Worm (Caenorhabditis elegans) whole organism, early embryonic: Measurements from ENCODE around the gene srd-33.

Source experiments
- B0310.2 ChIP-seq: sonication (generic microtip); optimal IDR thresholded peaks from 2 replicates; lab custom pipeline; 2016; ENCODE audit warnings: mild to moderate bottlenecking, missing genetic modification characterization, missing compliant biosample characterization
- F13C5.2 ChIP-seq: sonication (generic microtip); optimal IDR thresholded peaks from 2 replicates; lab custom pipeline; 2017; ENCODE audit warnings: mild to moderate bottlenecking, missing genetic modification characterization, inconsistent platforms, missing compliant biosample characterization
- aly-1 ChIP-seq: sonication (generic microtip); optimal IDR thresholded peaks from 2 replicates; lab custom pipeline; 2016; ENCODE audit warnings: missing genetic modification characterization, missing compliant biosample characterization
- ama-1 ChIP-seq: fragments of 150-350 bp; optimal IDR thresholded peaks from 2 replicates; lab custom pipeline; 2014
- ceh-36 ChIP-seq: sonication (generic microtip); optimal IDR thresholded peaks from 2 replicates; lab custom pipeline; 2016; ENCODE audit warnings: missing genetic modification characterization, inconsistent platforms, missing compliant biosample characterization
- ets-7 ChIP-seq: sonication (generic microtip); optimal IDR thresholded peaks from 2 replicates; lab custom pipeline; 2016; ENCODE audit warnings: missing genotype, missing genetic modification characterization, missing compliant biosample characterization
- flt-1 ChIP-seq: fragments of 200-800 bp; sonication (Bioruptor generic); IDR thresholded peaks from 2 replicates; pipeline ENCODE4 v1.3.6; 2022; ENCODE audit warnings: missing genetic modification characterization, missing compliant biosample characterization
- hmg-4 ChIP-seq: fragments of 200-800 bp; sonication (Bioruptor generic); optimal IDR thresholded peaks from 2 replicates; lab custom pipeline; 2018; ENCODE audit warnings: mild to moderate bottlenecking, missing genetic modification characterization, missing compliant biosample characterization
- hnd-1 ChIP-seq: sonication (generic microtip); optimal IDR thresholded peaks from 2 replicates; lab custom pipeline; 2016; ENCODE audit warnings: missing genetic modification characterization, missing compliant biosample characterization
- pes-1 ChIP-seq: fragments of 200-800 bp; sonication (Bioruptor generic); IDR thresholded peaks from 2 replicates; pipeline ENCODE4 v1.3.6; 2022; ENCODE audit warnings: missing genetic modification reagents, missing genetic modification characterization, missing compliant biosample characterization
- scrt-1 ChIP-seq: fragments of 200-800 bp; sonication (Bioruptor generic); IDR thresholded peaks from 2 replicates; pipeline ENCODE4 v1.3.6; 2022; ENCODE audit warnings: missing genetic modification characterization, missing compliant biosample characterization
- sea-1 ChIP-seq: fragments of 200-800 bp; sonication (Bioruptor generic); conservative IDR thresholded peaks from 2 replicates; pipeline ENCODE4 v1.3.6; 2022; ENCODE audit warnings: missing genetic modification characterization, missing compliant biosample characterization
- tbx-37 ChIP-seq: fragments of 200-800 bp; sonication (Bioruptor generic); conservative IDR thresholded peaks from 2 replicates; pipeline ENCODE4 v1.3.6; 2022; ENCODE audit warnings: missing genetic modification reagents, missing genetic modification characterization, missing compliant biosample characterization
- tra-4 ChIP-seq: sonication (generic microtip); optimal IDR thresholded peaks from 2 replicates; lab custom pipeline; 2017; ENCODE audit warnings: missing genetic modification characterization, missing compliant biosample characterization

DNA sequence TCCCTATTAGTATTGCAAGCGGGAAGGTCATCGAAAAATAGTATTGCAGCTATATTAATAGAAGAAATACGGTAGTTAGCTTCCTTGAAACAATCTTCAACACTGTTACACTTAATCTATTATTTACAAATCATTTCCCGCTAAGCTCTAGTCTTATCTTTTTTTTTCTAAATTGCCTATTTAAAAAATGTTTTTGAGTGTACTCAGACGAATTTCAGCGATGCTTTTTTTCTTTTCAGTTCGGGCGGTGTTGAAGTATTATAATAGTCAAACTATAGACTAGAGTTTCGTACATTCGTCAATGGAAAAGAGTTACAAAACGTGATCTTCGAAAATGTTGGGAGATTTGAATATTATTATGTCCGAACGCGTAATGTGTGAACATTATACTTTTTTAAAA is 41.8 kb downstream of the srd-33 start:
- TF ChIP-seq ama-1 (lab: Kevin White, UChicago): no peak
- TF ChIP-seq F13C5.2 (tag; lab: Kevin White, UChicago): no peak
- no peak for TF ChIP-seq hnd-1 (tag; lab: Kevin White, UChicago)
- TF ChIP-seq hmg-4 (GFP tag; lab: Kevin White, UChicago): no peak
- no peak for TF ChIP-seq aly-1 (tag; lab: Kevin White, UChicago)
- no peak for TF ChIP-seq tbx-37
- no peak for TF ChIP-seq flt-1 (GFP tag; lab: Robert Waterston, UW)
- TF ChIP-seq sea-1: no peak
- no peak for TF ChIP-seq tra-4 (tag; lab: Kevin White, UChicago)
- TF ChIP-seq B0310.2: no peak
- no peak for TF ChIP-seq scrt-1 (GFP tag; lab: Robert Waterston, UW)
- no peak for TF ChIP-seq ceh-36 (tag; lab: Kevin White, UChicago)
- no peak for TF ChIP-seq pes-1 (GFP tag; lab: Robert Waterston, UW)
- TF ChIP-seq ets-7: no peak
